Worm (Caenorhabditis elegans) whole organism, young adult: ENCODE measurements around the gene scl-5.

ENCODE experiments used
- C17E4.6 ChIP-seq: fragments of 200-800 bp; sonication (Bioruptor generic); IDR thresholded peaks from 2 replicates; pipeline ENCODE4 v1.3.6; 2022; ENCODE audit warnings: missing genetic modification reagents, missing genetic modification characterization, missing compliant biosample characterization
- F10E7.11 ChIP-seq: sonication (generic microtip); optimal IDR thresholded peaks from 2 replicates; lab custom pipeline; 2017; ENCODE audit warnings: mild to moderate bottlenecking, missing genetic modification characterization, moderate library complexity, missing compliant biosample characterization
- F33H1.4 ChIP-seq: fragments of 200-800 bp; sonication (Bioruptor generic); IDR thresholded peaks from 2 replicates; pipeline ENCODE4 v1.3.6; 2022; ENCODE audit warnings: missing genetic modification reagents, missing genetic modification characterization, missing compliant biosample characterization
- F49E8.2 ChIP-seq: sonication (generic microtip); optimal IDR thresholded peaks from 3 replicates; lab custom pipeline; 2017; ENCODE audit warnings: missing genetic modification characterization, mild to moderate bottlenecking, missing compliant biosample characterization, antibody characterized with exemption, moderate library complexity; ENCODE audit not compliant: insufficient read depth
- F52B5.7 ChIP-seq: sonication (generic microtip); optimal IDR thresholded peaks from 2 replicates; lab custom pipeline; 2016; ENCODE audit warnings: mild to moderate bottlenecking, missing genetic modification characterization, missing compliant biosample characterization
- F55B11.4 ChIP-seq: sonication (generic microtip); optimal IDR thresholded peaks from 2 replicates; lab custom pipeline; 2016; ENCODE audit warnings: missing compliant biosample characterization, missing genetic modification characterization, borderline replicate concordance; ENCODE audit not compliant: insufficient read depth
- F57C9.4 ChIP-seq: sonication (generic microtip); optimal IDR thresholded peaks from 2 replicates; lab custom pipeline; 2017; ENCODE audit warnings: mild to moderate bottlenecking, missing genetic modification characterization, missing compliant biosample characterization
- K12H6.12 ChIP-seq: fragments of 200-800 bp; sonication (Bioruptor generic); optimal IDR thresholded peaks from 2 replicates; lab custom pipeline; 2018; ENCODE audit warnings: mild to moderate bottlenecking, missing genetic modification characterization, missing compliant biosample characterization
- Y53F4B.3 ChIP-seq: fragments of 200-800 bp; sonication (Bioruptor generic); IDR thresholded peaks from 2 replicates; pipeline ENCODE4 v1.3.6; 2022; ENCODE audit warnings: missing genetic modification reagents, missing genetic modification characterization, missing compliant biosample characterization
- akir-1 ChIP-seq: fragments of 200-800 bp; sonication (Bioruptor generic); optimal IDR thresholded peaks from 2 replicates; lab custom pipeline; 2018; ENCODE audit warnings: mild to moderate bottlenecking, missing genetic modification characterization, moderate library complexity, missing compliant biosample characterization
- aptf-3 ChIP-seq: fragments of 200-800 bp; sonication (Bioruptor generic); IDR thresholded peaks from 2 replicates; pipeline ENCODE4 v1.3.6; 2022; ENCODE audit warnings: missing genetic modification characterization, missing compliant biosample characterization
- attf-3 ChIP-seq: fragments of 200-800 bp; sonication (Bioruptor generic); conservative IDR thresholded peaks from 2 replicates; pipeline ENCODE4 v1.3.6; 2022; ENCODE audit warnings: missing genetic modification reagents, missing genetic modification characterization, missing compliant biosample characterization
- bed-1 ChIP-seq: fragments of 200-800 bp; sonication (Bioruptor generic); IDR thresholded peaks from 2 replicates; pipeline ENCODE4 v1.3.6; 2022; ENCODE audit warnings: missing genetic modification reagents, missing genetic modification characterization, missing compliant biosample characterization
- cebp-2 ChIP-seq: fragments of 200-800 bp; sonication (Bioruptor generic); IDR thresholded peaks from 2 replicates; pipeline ENCODE4 v1.3.6; 2022; ENCODE audit warnings: missing genetic modification characterization, missing compliant biosample characterization
- ceh-40 ChIP-seq: fragments of 200-800 bp; sonication (Bioruptor generic); IDR thresholded peaks from 2 replicates; pipeline ENCODE4 v1.3.6; 2022; ENCODE audit warnings: missing genetic modification characterization, missing compliant biosample characterization
- chd-7 ChIP-seq: sonication (generic microtip); optimal IDR thresholded peaks from 2 replicates; lab custom pipeline; 2016; ENCODE audit warnings: mild to moderate bottlenecking, missing genetic modification characterization, moderate library complexity, missing compliant biosample characterization
- dox-1 ChIP-seq: fragments of 200-800 bp; sonication (Bioruptor generic); IDR thresholded peaks from 2 replicates; pipeline ENCODE4 v1.3.6; 2022; ENCODE audit warnings: missing genetic modification reagents, missing genetic modification characterization, missing compliant biosample characterization
- egl-18 ChIP-seq: fragments of 200-800 bp; sonication (Bioruptor generic); IDR thresholded peaks from 2 replicates; pipeline ENCODE4 v1.3.6; 2022; ENCODE audit warnings: missing genetic modification reagents, missing genetic modification characterization, missing compliant biosample characterization
- egl-44 ChIP-seq: fragments of 200-800 bp; sonication (Bioruptor generic); IDR thresholded peaks from 2 replicates; pipeline ENCODE4 v1.3.6; 2022; ENCODE audit warnings: missing genetic modification reagents, missing genetic modification characterization, missing compliant biosample characterization
- hlh-26 ChIP-seq: fragments of 200-800 bp; sonication (Bioruptor generic); conservative IDR thresholded peaks from 2 replicates; pipeline ENCODE4 v1.3.6; 2022; ENCODE audit warnings: missing genetic modification reagents, missing genetic modification characterization, missing compliant biosample characterization
- lag-1 ChIP-seq: fragments of 200-800 bp; sonication (Bioruptor generic); IDR thresholded peaks from 2 replicates; pipeline ENCODE4 v1.3.6; 2022; ENCODE audit warnings: missing genetic modification reagents, missing genetic modification characterization, missing compliant biosample characterization
- lsl-1 ChIP-seq: fragments of 200-800 bp; sonication (Bioruptor generic); optimal IDR thresholded peaks from 2 replicates; lab custom pipeline; 2018; ENCODE audit warnings: mild to moderate bottlenecking, missing genetic modification characterization, moderate library complexity, missing compliant biosample characterization
- madf-8 ChIP-seq: fragments of 200-800 bp; sonication (Bioruptor generic); conservative IDR thresholded peaks from 2 replicates; pipeline ENCODE4 v1.3.6; 2022; ENCODE audit warnings: missing genetic modification reagents, missing genetic modification characterization, missing compliant biosample characterization
- mcd-1 ChIP-seq: fragments of 200-800 bp; sonication (Bioruptor generic); IDR thresholded peaks from 2 replicates; pipeline ENCODE4 v1.3.6; 2022; ENCODE audit warnings: missing genetic modification reagents, missing genetic modification characterization, missing compliant biosample characterization
- mel-28 ChIP-seq: sonication (generic microtip); optimal IDR thresholded peaks from 2 replicates; lab custom pipeline; 2016; ENCODE audit warnings: borderline replicate concordance, mild to moderate bottlenecking, missing genetic modification characterization, missing compliant biosample characterization
- nfya-1 ChIP-seq: sonication (generic microtip); optimal IDR thresholded peaks from 2 replicates; lab custom pipeline; 2017; ENCODE audit warnings: antibody characterized with exemption, missing compliant biosample characterization, missing genetic modification characterization, borderline replicate concordance; ENCODE audit not compliant: insufficient read depth
- nfya-2 ChIP-seq: fragments of 200-800 bp; sonication (Bioruptor generic); IDR thresholded peaks from 2 replicates; pipeline ENCODE4 v1.3.6; 2022; ENCODE audit warnings: missing genetic modification reagents, missing genetic modification characterization, missing compliant biosample characterization
- nhr-80 ChIP-seq: sonication (generic microtip); optimal IDR thresholded peaks from 2 replicates; lab custom pipeline; 2016; ENCODE audit warnings: missing genetic modification characterization, missing compliant biosample characterization
- pha-4 ChIP-seq: fragments of 150-350 bp; sonication (generic microtip); optimal IDR thresholded peaks from 2 replicates; lab custom pipeline; 2014; ENCODE audit warnings: missing biosample characterization, missing genetic modification reagents, missing genetic modification characterization
- snpc-1.3 ChIP-seq: sonication (generic microtip); optimal IDR thresholded peaks from 2 replicates; lab custom pipeline; 2017; ENCODE audit warnings: missing genetic modification characterization, mild to moderate bottlenecking, missing compliant biosample characterization, antibody characterized with exemption, moderate library complexity, missing genotype, missing genetic modification reagents; ENCODE audit not compliant: insufficient read depth
- snpc-3.4 ChIP-seq: sonication (generic microtip); optimal IDR thresholded peaks from 2 replicates; lab custom pipeline; 2017; ENCODE audit warnings: missing genetic modification characterization, mild to moderate bottlenecking, missing compliant biosample characterization, antibody characterized with exemption, moderate library complexity, missing genotype, missing genetic modification reagents
- sptf-2 ChIP-seq: fragments of 200-800 bp; sonication (Bioruptor generic); optimal IDR thresholded peaks from 2 replicates; lab custom pipeline; 2018; ENCODE audit warnings: mild to moderate bottlenecking, missing genetic modification characterization, missing compliant biosample characterization
- unc-130 ChIP-seq: sonication (generic microtip); optimal IDR thresholded peaks from 2 replicates; lab custom pipeline; 2016; ENCODE audit warnings: missing genetic modification reagents, missing genetic modification characterization, missing compliant biosample characterization
- unc-62 ChIP-seq: fragments of 150-350 bp; optimal IDR thresholded peaks from 2 replicates; lab custom pipeline; 2014; ENCODE audit warnings: missing biosample characterization, missing genetic modification reagents, missing genetic modification characterization
- zfh-2 ChIP-seq: fragments of 200-800 bp; sonication (Bioruptor generic); conservative IDR thresholded peaks from 2 replicates; pipeline ENCODE4 v1.3.6; 2022; ENCODE audit warnings: missing genetic modification reagents, missing genetic modification characterization, missing compliant biosample characterization
- ztf-26 ChIP-seq: sonication (generic microtip); optimal IDR thresholded peaks from 2 replicates; lab custom pipeline; 2017; ENCODE audit warnings: missing genetic modification characterization, missing compliant biosample characterization

Gene scl-5

ce11 chrIV:13052568-13052967, 11.2 kb upstream of the scl-5 start, which contains the start of gene F49E11.7:
Gene F49E11.7, plus strand, starts transcription at chrIV:13052868.
- TF ChIP-seq lag-1 = no peak
- TF ChIP-seq hlh-26 (GFP tag; lab: Robert Waterston, UW) = no peak
- no peak for TF ChIP-seq ztf-26 (tag; lab: Kevin White, UChicago)
- TF ChIP-seq unc-62 = no peak
- TF ChIP-seq Y53F4B.3 = no peak
- no peak for TF ChIP-seq lsl-1 (GFP tag; lab: Kevin White, UChicago)

DNA sequence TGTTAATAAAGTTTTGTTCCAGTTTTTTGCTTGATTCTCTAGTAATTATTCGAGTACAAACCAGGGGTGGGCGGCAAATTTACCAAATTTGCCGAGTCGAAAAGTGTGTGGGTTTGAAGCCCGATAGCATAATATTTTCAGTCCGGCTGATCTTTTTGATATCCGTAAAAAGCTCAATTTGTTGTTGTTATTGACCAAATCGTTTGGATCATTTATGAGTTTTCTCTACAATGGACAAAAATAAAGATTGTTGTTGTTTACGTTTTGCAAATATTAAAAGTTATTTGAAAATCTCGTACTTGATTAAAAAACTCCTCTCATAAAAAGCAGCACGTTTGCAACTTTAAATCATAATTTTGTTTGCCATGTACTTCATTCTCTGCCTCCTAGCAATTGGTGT, 7.8 kb upstream of the scl-5 start, which contains the start of gene scl-1:
TSS of gene scl-1 (plus strand) at position 301 of the 400 bp plus-strand sequence.
- no peak for TF ChIP-seq madf-8 (GFP tag; lab: Robert Waterston, UW)
- no peak for TF ChIP-seq egl-18 (GFP tag; lab: Robert Waterston, UW)
- TF ChIP-seq mel-28 (tag; lab: Kevin White, UChicago) = no peak
- TF ChIP-seq lsl-1 (GFP tag; lab: Kevin White, UChicago) = no peak
- TF ChIP-seq ceh-40 (GFP tag; lab: Robert Waterston, UW) = no peak
- no peak for TF ChIP-seq F57C9.4 (tag; lab: Kevin White, UChicago)
- TF ChIP-seq egl-44 (GFP tag; lab: Robert Waterston, UW) = no peak
- TF ChIP-seq F10E7.11 (tag; lab: Kevin White, UChicago) = no peak
- TF ChIP-seq chd-7 (tag; lab: Kevin White, UChicago) = no peak
- TF ChIP-seq nfya-2 (GFP tag; lab: Robert Waterston, UW) = no peak
- TF ChIP-seq unc-130 (GFP tag; lab: Kevin White, UChicago) = no peak
- no peak for TF ChIP-seq F52B5.7 (tag; lab: Kevin White, UChicago)
- no peak for TF ChIP-seq nfya-1 (tag; lab: Kevin White, UChicago)
- no peak for TF ChIP-seq dox-1 (GFP tag; lab: Robert Waterston, UW)
- TF ChIP-seq snpc-1.3 (tag; lab: Kevin White, UChicago) = no peak
- TF ChIP-seq mcd-1 (GFP tag; lab: Robert Waterston, UW) = no peak
- TF ChIP-seq C17E4.6 = no peak
- no peak for TF ChIP-seq aptf-3 (GFP tag; lab: Robert Waterston, UW)
- TF ChIP-seq lag-1 = no peak
- TF ChIP-seq ztf-26 (tag; lab: Kevin White, UChicago) = no peak

- TF ChIP-seq ceh-40 (GFP tag; lab: Robert Waterston, UW) (no peak), nhr-80 (tag; lab: Kevin White, UChicago) (peak; percentile 80), dox-1 (GFP tag; lab: Robert Waterston, UW) (peak; percentile 15; the same call in 1 of the 2 replicates), pha-4 (tag; lab: Kevin White, UChicago) (peak; percentile 74)
- TF ChIP-seq, all 124 proteins: peak for 3
Measured at ce11 chrIV:13057418-13057817, 6.4 kb upstream of the scl-5 start, which contains the start of gene scl-2. Gene scl-2, plus strand, starts transcription at chrIV:13057710.

ce11 chrIV:13059284-13059683, 4.5 kb upstream of the scl-5 start, which contains the start of gene scl-3:
Gene scl-3, plus strand, starts transcription at chrIV:13059584.
- TF ChIP-seq attf-3 (GFP tag; lab: Robert Waterston, UW) (no peak), sptf-2 (GFP tag; lab: Kevin White, UChicago) (no peak), zfh-2 (no peak), K12H6.12 (tag; lab: Kevin White, UChicago) (no peak)

ce11 chrIV:13066044-13066443, 2.2 kb downstream of the scl-5 start:
- TF ChIP-seq F10E7.11 (tag; lab: Kevin White, UChicago) (no peak), F49E8.2 (no peak), akir-1 (GFP tag; lab: Kevin White, UChicago) (no peak), snpc-3.4 (tag; lab: Kevin White, UChicago) (no peak), F33H1.4 (GFP tag; lab: Robert Waterston, UW) (no peak), cebp-2 (GFP tag; lab: Robert Waterston, UW) (peak; percentile 81; the same call in 1 of the 2 replicates), F55B11.4 (tag; lab: Kevin White, UChicago) (no peak), zfh-2 (peak; percentile 63), bed-1 (GFP tag; lab: Robert Waterston, UW) (no peak)
